Fruit fly (Drosophila melanogaster) whole organism, adult: ENCODE measurements around the gene CG9360.
A peak's percentile ranks its signal among the peaks of the same experiment; 100 is the strongest.

Source experiments
- CG33017 ChIP-seq: fragments of 200-800 bp; sonication (Bioruptor generic); optimal IDR thresholded peaks from 2 replicates; lab custom pipeline; 2018; ENCODE audit warnings: missing biosample characterization, mild to moderate bottlenecking, missing genetic modification characterization, moderate library complexity
- Hr96 ChIP-seq: fragments of 200-800 bp; sonication (Bioruptor generic); optimal IDR thresholded peaks from 2 replicates; lab custom pipeline; 2016; ENCODE audit warnings: missing biosample characterization, missing genetic modification characterization
- cic ChIP-seq: fragments of 200-800 bp; sonication (Bioruptor generic); optimal IDR thresholded peaks from 2 replicates; lab custom pipeline; 2017; ENCODE audit warnings: missing biosample characterization, mild to moderate bottlenecking, missing genetic modification characterization, moderate library complexity
- kay ChIP-seq: fragments of 200-800 bp; sonication (Bioruptor generic); peaks from one replicate; lab custom pipeline; 2016; ENCODE audit warnings: missing biosample characterization, missing genetic modification characterization, borderline replicate concordance

dm6 chrX:11813721-11814161 lies 49.4 kb upstream of the CG9360 start:
- peak; percentile 75 for TF ChIP-seq cic (GFP tag; lab: Kevin White, UChicago)
- TF ChIP-seq Hr96 = no peak
- peak; percentile 96 for TF ChIP-seq kay (GFP tag; lab: Kevin White, UChicago)
- no peak for TF ChIP-seq CG33017 (tag; lab: Kevin White, UChicago)
